Worm (Caenorhabditis elegans) whole organism, L3 larva: ENCODE data around the gene clc-7.
A peak's percentile ranks its signal among the peaks of the same experiment; 100 is the strongest.

Experiments used
- R02D3.7 ChIP-seq: fragments of 150-350 bp; optimal IDR thresholded peaks from 2 replicates; lab custom pipeline; 2014; ENCODE audit warnings: missing biosample characterization, missing genetic modification characterization
- aly-2 ChIP-seq: fragments of 150-350 bp; optimal IDR thresholded peaks from 2 replicates; lab custom pipeline; 2014; ENCODE audit warnings: missing biosample characterization, missing genetic modification characterization
- ama-1 ChIP-seq: fragments of 150-350 bp; optimal IDR thresholded peaks from 2 replicates; lab custom pipeline; 2018
- ceh-28 ChIP-seq: fragments of 150-350 bp; optimal IDR thresholded peaks from 2 replicates; lab custom pipeline; 2014; ENCODE audit warnings: missing biosample characterization, missing genetic modification reagents, missing genetic modification characterization
- ceh-82 ChIP-seq: fragments of 150-350 bp; optimal IDR thresholded peaks from 2 replicates; lab custom pipeline; 2014; ENCODE audit warnings: missing biosample characterization, missing genetic modification characterization
- ceh-9 ChIP-seq: sonication (generic microtip); optimal IDR thresholded peaks from 2 replicates; lab custom pipeline; 2018; ENCODE audit warnings: missing biosample characterization, missing genetic modification characterization
- daf-12 ChIP-seq: fragments of 150-350 bp; optimal IDR thresholded peaks from 2 replicates; lab custom pipeline; 2014; ENCODE audit warnings: missing biosample characterization, missing genetic modification reagents, missing genetic modification characterization
- egl-5 ChIP-seq: fragments of 150-350 bp; optimal IDR thresholded peaks from 2 replicates; lab custom pipeline; 2017; ENCODE audit warnings: missing biosample characterization, missing genetic modification reagents, missing genetic modification characterization, inconsistent platforms
- elt-1 ChIP-seq: fragments of 150-350 bp; optimal IDR thresholded peaks from 2 replicates; lab custom pipeline; 2014; ENCODE audit warnings: missing biosample characterization, missing genetic modification characterization
- eor-1 ChIP-seq, 2 experiments: fragments of 150-350 bp; optimal IDR thresholded peaks; 2 replicates each; lab custom pipeline; 2014 to 2018; ENCODE audit warnings: missing biosample characterization in 2 of 2, missing genetic modification characterization in 2 of 2
- fkh-10 ChIP-seq: sonication (generic microtip); optimal IDR thresholded peaks from 2 replicates; lab custom pipeline; 2017; ENCODE audit warnings: missing biosample characterization, missing genetic modification reagents, missing genetic modification characterization
- fkh-2 ChIP-seq: fragments of 150-350 bp; optimal IDR thresholded peaks from 2 replicates; lab custom pipeline; 2014; ENCODE audit warnings: missing biosample characterization, missing genetic modification reagents, missing genetic modification characterization
- fos-1 ChIP-seq: fragments of 150-350 bp; optimal IDR thresholded peaks from 2 replicates; lab custom pipeline; 2014; ENCODE audit warnings: missing biosample characterization, missing genetic modification characterization
- hmg-11 ChIP-seq: sonication (generic microtip); optimal IDR thresholded peaks from 2 replicates; lab custom pipeline; 2016; ENCODE audit warnings: missing genetic modification characterization, missing compliant biosample characterization
- jun-1 ChIP-seq: fragments of 150-350 bp; optimal IDR thresholded peaks from 2 replicates; lab custom pipeline; 2014; ENCODE audit warnings: missing biosample characterization, missing genetic modification reagents, missing genetic modification characterization
- lin-15B ChIP-seq: fragments of 150-350 bp; optimal IDR thresholded peaks from 2 replicates; lab custom pipeline; 2014; ENCODE audit warnings: missing biosample characterization, missing genetic modification characterization
- lin-39 ChIP-seq: fragments of 150-350 bp; optimal IDR thresholded peaks from 2 replicates; lab custom pipeline; 2018; ENCODE audit warnings: missing biosample characterization, missing genetic modification reagents, missing genetic modification characterization
- mdl-1 ChIP-seq: fragments of 150-350 bp; optimal IDR thresholded peaks from 2 replicates; lab custom pipeline; 2014; ENCODE audit warnings: missing biosample characterization, missing genetic modification characterization
- nfya-1 ChIP-seq: sonication (generic microtip); optimal IDR thresholded peaks from 2 replicates; lab custom pipeline; 2017; ENCODE audit warnings: missing genetic modification characterization, mild to moderate bottlenecking, missing compliant biosample characterization, antibody characterized with exemption, moderate library complexity; ENCODE audit not compliant: insufficient read depth
- nhr-11 ChIP-seq: fragments of 150-350 bp; optimal IDR thresholded peaks from 2 replicates; lab custom pipeline; 2014; ENCODE audit warnings: missing biosample characterization, missing genetic modification characterization
- nhr-12 ChIP-seq: fragments of 150-350 bp; optimal IDR thresholded peaks from 2 replicates; lab custom pipeline; 2014; ENCODE audit warnings: missing biosample characterization, missing genetic modification characterization
- nhr-23 ChIP-seq: fragments of 150-350 bp; optimal IDR thresholded peaks from 2 replicates; lab custom pipeline; 2014; ENCODE audit warnings: missing biosample characterization, missing genetic modification reagents, missing genetic modification characterization
- nhr-237 ChIP-seq: fragments of 150-350 bp; optimal IDR thresholded peaks from 2 replicates; lab custom pipeline; 2014; ENCODE audit warnings: missing biosample characterization, missing genetic modification characterization
- nhr-43 ChIP-seq: sonication (generic microtip); optimal IDR thresholded peaks from 2 replicates; lab custom pipeline; 2016; ENCODE audit warnings: mild to moderate bottlenecking, missing genetic modification characterization, missing compliant biosample characterization; ENCODE audit not compliant: poor library complexity, severe bottlenecking
- nhr-76 ChIP-seq: fragments of 150-350 bp; sonication (generic microtip); optimal IDR thresholded peaks from 5 replicates; lab custom pipeline; 2014; ENCODE audit warnings: missing biosample characterization, missing genetic modification characterization
- pha-4 ChIP-seq: fragments of 150-350 bp; optimal IDR thresholded peaks from 2 replicates; lab custom pipeline; 2014; ENCODE audit warnings: missing biosample characterization, missing genetic modification reagents, missing genetic modification characterization
- pqm-1 ChIP-seq: fragments of 150-350 bp; optimal IDR thresholded peaks from 2 replicates; lab custom pipeline; 2017; ENCODE audit warnings: missing biosample characterization, missing genetic modification characterization, inconsistent platforms
- sea-2 ChIP-seq: fragments of 150-350 bp; sonication (generic microtip); optimal IDR thresholded peaks from 4 replicates; lab custom pipeline; 2014; ENCODE audit warnings: missing biosample characterization, missing genetic modification reagents, missing genetic modification characterization
- skn-1 ChIP-seq: fragments of 150-350 bp; optimal IDR thresholded peaks from 2 replicates; lab custom pipeline; 2014; ENCODE audit warnings: missing biosample characterization, missing genetic modification characterization
- unc-39 ChIP-seq: sonication (generic microtip); optimal IDR thresholded peaks from 4 replicates; lab custom pipeline; 2017; ENCODE audit warnings: missing biosample characterization, missing genetic modification characterization
- zag-1 ChIP-seq: fragments of 150-350 bp; optimal IDR thresholded peaks from 2 replicates; lab custom pipeline; 2014; ENCODE audit warnings: missing biosample characterization, missing genetic modification characterization
- ztf-11 ChIP-seq: fragments of 150-350 bp; optimal IDR thresholded peaks from 2 replicates; lab custom pipeline; 2014; ENCODE audit warnings: missing biosample characterization, missing genetic modification characterization
- ztf-4 ChIP-seq: fragments of 150-350 bp; optimal IDR thresholded peaks from 2 replicates; lab custom pipeline; 2014; ENCODE audit warnings: missing biosample characterization, missing genetic modification characterization

The clc-7 gene

DNA sequence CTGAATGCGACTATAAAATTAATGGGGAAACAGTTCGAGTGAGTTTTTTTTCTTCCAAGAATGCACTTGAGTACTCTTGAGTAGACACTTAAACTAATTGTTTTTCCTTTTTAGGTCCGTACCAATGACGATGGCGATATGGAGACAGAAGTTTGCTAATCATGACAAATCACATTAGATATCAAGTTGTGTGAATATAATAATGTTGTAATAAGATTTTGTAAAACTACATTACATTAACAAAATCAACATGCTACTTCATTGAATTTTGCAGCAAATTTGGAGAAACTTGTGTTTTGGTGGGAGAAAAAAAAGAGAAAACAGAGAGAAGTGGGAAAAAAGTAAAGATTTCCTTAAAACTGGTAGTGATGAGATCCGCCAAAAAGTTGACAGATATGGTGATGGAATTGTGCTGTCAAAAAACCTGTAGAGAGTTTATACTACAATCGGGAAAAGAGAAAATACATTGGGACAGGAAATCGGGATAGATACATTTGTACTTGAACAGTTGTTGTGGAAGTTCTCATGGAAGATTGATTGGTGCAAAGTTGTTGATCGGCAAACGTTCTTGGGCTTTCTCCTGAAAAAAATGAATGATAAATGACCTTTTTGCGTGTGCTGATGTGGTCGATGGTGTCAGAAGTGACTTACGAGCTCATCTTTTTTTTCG, 39.8 kb upstream of the clc-7 start:
- no peak for TF ChIP-seq nhr-12 (tag; lab: Kevin White, UChicago)
- TF ChIP-seq egl-5 (tag; lab: Kevin White, UChicago) = no peak
- TF ChIP-seq ceh-28 = no peak
- TF ChIP-seq hmg-11 (tag; lab: Kevin White, UChicago) = no peak
- TF ChIP-seq elt-1 (tag; lab: Kevin White, UChicago) = no peak
- TF ChIP-seq ztf-11 (tag; lab: Kevin White, UChicago) = no peak
- TF ChIP-seq lin-39 = peak; percentile 78

DNA sequence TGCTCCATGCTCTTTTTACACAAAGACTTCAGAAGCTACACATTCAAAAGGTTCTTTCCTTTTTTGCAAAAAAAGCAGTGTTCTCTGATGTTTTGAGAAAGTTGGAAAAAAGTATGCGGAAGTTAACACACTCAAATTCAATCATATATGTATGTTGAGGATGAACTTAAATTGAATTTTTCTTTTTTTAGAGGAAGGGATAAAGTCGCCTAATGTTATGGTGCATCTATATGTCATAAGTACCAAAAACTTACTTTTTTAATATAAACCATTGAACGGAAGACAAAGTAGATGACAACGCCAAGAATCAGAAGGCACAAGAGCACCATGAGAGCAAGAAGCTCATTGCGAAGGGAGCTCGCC, 39.3 kb upstream of the clc-7 start:
- TF ChIP-seq nhr-11 (tag; lab: Kevin White, UChicago) = no peak
- TF ChIP-seq ztf-4 (tag; lab: Kevin White, UChicago) = no peak
- no peak for TF ChIP-seq ceh-82 (tag; lab: Kevin White, UChicago)
- TF ChIP-seq fos-1 = no peak
- no peak for TF ChIP-seq lin-15B (tag; lab: Kevin White, UChicago)
- TF ChIP-seq mdl-1 (tag; lab: Kevin White, UChicago) = no peak
- no peak for TF ChIP-seq sea-2 (GFP tag; lab: Kevin White, UChicago)
- TF ChIP-seq elt-1 (tag; lab: Kevin White, UChicago) = no peak
- no peak for TF ChIP-seq ceh-28
- TF ChIP-seq nhr-237 (tag; lab: Kevin White, UChicago) = no peak
- TF ChIP-seq skn-1 (tag; lab: Kevin White, UChicago) = no peak
- no peak for TF ChIP-seq ztf-11 (tag; lab: Kevin White, UChicago)
- TF ChIP-seq daf-12 (tag; lab: Kevin White, UChicago) = no peak
- TF ChIP-seq lin-39 = no peak
- TF ChIP-seq fkh-2 (tag; lab: Kevin White, UChicago) = no peak
- TF ChIP-seq ama-1 (lab: Kevin White, UChicago) = no peak
- TF ChIP-seq unc-39 (tag; lab: Kevin White, UChicago) = no peak
- TF ChIP-seq nhr-12 (tag; lab: Kevin White, UChicago) = no peak
- TF ChIP-seq jun-1 (tag; lab: Kevin White, UChicago) = no peak
- TF ChIP-seq nhr-76 (tag; lab: Kevin White, UChicago) = no peak
- TF ChIP-seq, all 47 proteins: peak for 0

DNA sequence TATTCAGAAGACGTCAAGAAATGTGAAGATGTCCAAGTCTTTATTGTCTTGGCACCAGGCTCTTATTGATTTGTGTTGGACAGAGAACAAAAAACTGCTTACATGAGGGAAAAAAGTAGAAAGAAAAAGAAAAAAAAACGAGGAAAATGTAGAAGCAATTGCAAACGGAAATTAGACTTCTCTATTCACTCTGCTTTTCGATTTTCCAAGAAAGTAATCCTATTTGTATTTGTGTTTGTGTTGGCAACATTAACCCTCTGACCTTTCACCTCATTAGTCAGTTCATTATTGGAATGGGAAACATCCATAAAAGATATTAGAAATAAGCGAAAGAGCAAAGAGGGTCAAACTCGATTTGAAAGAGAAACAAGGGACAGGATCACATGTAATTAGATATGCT, 36.2 kb upstream of the clc-7 start:
- TF ChIP-seq ztf-4 (tag; lab: Kevin White, UChicago) (no peak), zag-1 (tag; lab: Kevin White, UChicago) (peak; percentile 16), fkh-10 (GFP tag; lab: Kevin White, UChicago) (peak; percentile 69), pha-4 (tag; lab: Kevin White, UChicago) (no peak), aly-2 (no peak), lin-15B (tag; lab: Kevin White, UChicago) (no peak), unc-39 (tag; lab: Kevin White, UChicago) (no peak), egl-5 (tag; lab: Kevin White, UChicago) (no peak), ztf-11 (tag; lab: Kevin White, UChicago) (no peak), pqm-1 (tag; lab: Kevin White, UChicago) (no peak), eor-1 (tag; optimal IDR thresholded peaks at IDR 0.05; lab: Kevin White, UChicago) (no peak), nfya-1 (tag; lab: Kevin White, UChicago) (peak; percentile 0), nhr-11 (tag; lab: Kevin White, UChicago) (no peak)

DNA sequence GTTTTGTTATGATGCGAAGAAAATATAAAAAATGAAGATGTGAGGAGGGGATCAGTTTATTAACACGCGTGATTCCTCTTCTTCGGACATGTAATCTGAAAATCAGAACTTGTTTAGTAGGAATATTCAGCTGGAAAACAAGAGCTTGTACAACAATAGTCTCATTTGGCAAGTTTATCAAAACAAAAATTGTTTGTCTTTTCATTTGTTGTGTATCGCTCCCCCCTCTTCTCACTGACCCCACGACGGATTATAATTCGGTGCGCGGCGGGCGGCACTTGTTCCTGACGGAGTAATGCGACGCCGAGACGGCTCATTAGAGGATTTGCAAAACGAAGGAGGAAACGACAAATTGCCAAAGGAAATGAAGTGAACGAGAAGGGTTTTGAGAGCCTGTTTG, 34.0 kb upstream of the clc-7 start, which contains the start of gene ZC449.4:
TSS of gene ZC449.4 (minus strand) at position 101 of the 400 bp plus-strand sequence.
- TF ChIP-seq aly-2 = no peak
- TF ChIP-seq daf-12 (tag; lab: Kevin White, UChicago) = no peak
- TF ChIP-seq ztf-4 (tag; lab: Kevin White, UChicago) = no peak
- no peak for TF ChIP-seq eor-1 (tag; optimal IDR thresholded peaks at IDR 0.05; lab: Kevin White, UChicago)
- TF ChIP-seq nhr-23 (tag; lab: Kevin White, UChicago) = no peak
- TF ChIP-seq nhr-43 = no peak
- TF ChIP-seq zag-1 (tag; lab: Kevin White, UChicago) = no peak
- TF ChIP-seq unc-39 (tag; lab: Kevin White, UChicago) = no peak
- TF ChIP-seq R02D3.7 (tag; lab: Kevin White, UChicago) = no peak
- TF ChIP-seq hmg-11 (tag; lab: Kevin White, UChicago) = no peak
- no peak for TF ChIP-seq nhr-237 (tag; lab: Kevin White, UChicago)
- no peak for TF ChIP-seq nfya-1 (tag; lab: Kevin White, UChicago)
- TF ChIP-seq ceh-9 (tag; lab: Kevin White, UChicago) = no peak
- TF ChIP-seq ceh-28 = no peak
- no peak for TF ChIP-seq pqm-1 (tag; lab: Kevin White, UChicago)
- no peak for TF ChIP-seq nhr-12 (tag; lab: Kevin White, UChicago)
